Fruit fly (Drosophila melanogaster) whole organism, adult: Measurements from ENCODE around the gene CG6770.
A peak's percentile ranks its signal among the peaks of the same experiment; 100 is the strongest.

Experiments used
- CG11617 ChIP-seq: fragments of 200-800 bp; sonication (Bioruptor generic); optimal IDR thresholded peaks from 2 replicates; lab custom pipeline; 2017; ENCODE audit warnings: mild to moderate bottlenecking, missing biosample characterization, missing genetic modification reagents, missing genetic modification characterization
- CG12768 ChIP-seq: fragments of 200-800 bp; sonication (Bioruptor generic); optimal IDR thresholded peaks from 2 replicates; lab custom pipeline; 2017; ENCODE audit warnings: missing biosample characterization, missing genetic modification characterization, mild to moderate bottlenecking, moderate library complexity, missing genetic modification reagents
- CG14711 ChIP-seq: fragments of 200-800 bp; sonication (Bioruptor generic); optimal IDR thresholded peaks from 2 replicates; lab custom pipeline; 2018; ENCODE audit warnings: missing biosample characterization, mild to moderate bottlenecking, missing genetic modification characterization, moderate library complexity
- CG1620 ChIP-seq: fragments of 200-800 bp; sonication (Bioruptor generic); optimal IDR thresholded peaks from 2 replicates; lab custom pipeline; 2016; ENCODE audit warnings: missing biosample characterization, missing genetic modification characterization
- CG33017 ChIP-seq: fragments of 200-800 bp; sonication (Bioruptor generic); optimal IDR thresholded peaks from 2 replicates; lab custom pipeline; 2018; ENCODE audit warnings: missing biosample characterization, mild to moderate bottlenecking, missing genetic modification characterization, moderate library complexity
- CG5204 ChIP-seq: fragments of 200-800 bp; sonication (Bioruptor generic); optimal IDR thresholded peaks from 2 replicates; lab custom pipeline; 2016; ENCODE audit warnings: missing biosample characterization, missing genetic modification characterization
- CG7045 ChIP-seq: fragments of 200-800 bp; sonication (Bioruptor generic); optimal IDR thresholded peaks from 2 replicates; lab custom pipeline; 2017; ENCODE audit warnings: missing biosample characterization, mild to moderate bottlenecking, missing genetic modification characterization
- CG7101 ChIP-seq: fragments of 200-800 bp; sonication (Bioruptor generic); optimal IDR thresholded peaks from 2 replicates; lab custom pipeline; 2018; ENCODE audit warnings: missing biosample characterization, mild to moderate bottlenecking, missing genetic modification characterization, moderate library complexity
- Clk ChIP-seq: fragments of 200-800 bp; sonication (Bioruptor generic); optimal IDR thresholded peaks from 2 replicates; lab custom pipeline; 2017; ENCODE audit warnings: missing biosample characterization, missing genetic modification characterization
- Crg-1 ChIP-seq: fragments of 200-800 bp; sonication (Bioruptor generic); optimal IDR thresholded peaks from 2 replicates; lab custom pipeline; 2016; ENCODE audit warnings: missing biosample characterization, missing genetic modification characterization
- Hr96 ChIP-seq: fragments of 200-800 bp; sonication (Bioruptor generic); optimal IDR thresholded peaks from 2 replicates; lab custom pipeline; 2016; ENCODE audit warnings: missing biosample characterization, missing genetic modification characterization
- Mnt ChIP-seq: fragments of 200-800 bp; sonication (Bioruptor generic); optimal IDR thresholded peaks from 2 replicates; lab custom pipeline; 2016; ENCODE audit warnings: missing biosample characterization, mild to moderate bottlenecking, missing genetic modification characterization
- bab1 ChIP-seq: fragments of 200-800 bp; sonication (Bioruptor generic); optimal IDR thresholded peaks from 3 replicates; lab custom pipeline; 2019; ENCODE audit warnings: missing biosample characterization, mild to moderate bottlenecking, missing genetic modification characterization, moderate library complexity
- cic ChIP-seq: fragments of 200-800 bp; sonication (Bioruptor generic); optimal IDR thresholded peaks from 2 replicates; lab custom pipeline; 2017; ENCODE audit warnings: missing biosample characterization, mild to moderate bottlenecking, missing genetic modification characterization, moderate library complexity
- cnc ChIP-seq, 2 experiments: fragments of >200 bp; optimal IDR thresholded peaks; 2 replicates each; lab custom pipeline; 2017
- kay ChIP-seq: fragments of 200-800 bp; sonication (Bioruptor generic); peaks from one replicate; lab custom pipeline; 2016; ENCODE audit warnings: missing biosample characterization, missing genetic modification characterization, borderline replicate concordance
- ovo ChIP-seq: fragments of 200-800 bp; sonication (Bioruptor generic); optimal IDR thresholded peaks from 2 replicates; lab custom pipeline; 2016; ENCODE audit warnings: missing biosample characterization, missing genetic modification characterization
- pad ChIP-seq: fragments of 200-800 bp; sonication (Bioruptor generic); optimal IDR thresholded peaks from 3 replicates; lab custom pipeline; 2017; ENCODE audit warnings: missing biosample characterization, missing genetic modification characterization, mild to moderate bottlenecking, moderate library complexity, missing genetic modification reagents
- tj ChIP-seq: fragments of 200-800 bp; sonication (Bioruptor generic); optimal IDR thresholded peaks from 3 replicates; lab custom pipeline; 2017; ENCODE audit warnings: missing biosample characterization, mild to moderate bottlenecking, missing genetic modification characterization, moderate library complexity
- toe ChIP-seq: fragments of 200-800 bp; sonication (Bioruptor generic); optimal IDR thresholded peaks from 2 replicates; lab custom pipeline; 2016; ENCODE audit warnings: missing biosample characterization, missing genetic modification characterization

The CG6770 gene

dm6 chr2L:12053365-12053764 lies 7.4 kb upstream of the CG6770 start:
- TF ChIP-seq cic (GFP tag; lab: Kevin White, UChicago) (no peak), CG14711 (no peak), CG11617 (GFP tag; lab: Kevin White, UChicago) (no peak), Clk (no peak), CG12768 (GFP tag; lab: Kevin White, UChicago) (no peak), toe (GFP tag; lab: Kevin White, UChicago) (no peak)

- TF ChIP-seq Crg-1 = no peak
- no peak for TF ChIP-seq CG33017
- TF ChIP-seq bab1 (GFP tag; lab: Kevin White, UChicago) = no peak
- TF ChIP-seq CG11617 (GFP tag; lab: Kevin White, UChicago) = no peak
- no peak for TF ChIP-seq pad (GFP tag; lab: Kevin White, UChicago)
- no peak for TF ChIP-seq cnc (optimal IDR thresholded peaks at IDR 0.05; lab: Kevin White, UChicago)
- TF ChIP-seq CG7045 (GFP tag; lab: Kevin White, UChicago) = no peak
- no peak for TF ChIP-seq Clk
- TF ChIP-seq Hr96 (GFP tag; lab: Kevin White, UChicago) = no peak
- no peak for TF ChIP-seq kay
- no peak for TF ChIP-seq cic (GFP tag; lab: Kevin White, UChicago)
- TF ChIP-seq tj (GFP tag; lab: Kevin White, UChicago) = no peak
- no peak for TF ChIP-seq ovo (GFP tag; lab: Kevin White, UChicago)
- TF ChIP-seq Mnt (GFP tag; lab: Kevin White, UChicago) = no peak
Measured at dm6 chr2L:12049133-12049532, 3.2 kb upstream of the CG6770 start, which contains the start of gene PLCXD. PLCXD (plus strand) TSS chr2L:12049418.

dm6 chr2L:12048723-12049122 lies 2.8 kb upstream of the CG6770 start, which contains the start of gene Plzf:
Plzf (minus strand) TSS chr2L:12048918.
- TF ChIP-seq CG33017 (no peak), CG5204 (GFP tag; lab: Kevin White, UChicago) (no peak), toe (GFP tag; lab: Kevin White, UChicago) (no peak), CG14711 (no peak)

- TF ChIP-seq bab1 (GFP tag; lab: Kevin White, UChicago) (no peak), tj (GFP tag; lab: Kevin White, UChicago) (no peak), CG7045 (GFP tag; lab: Kevin White, UChicago) (no peak), Crg-1 (no peak), CG1620 (GFP tag; lab: Kevin White, UChicago) (no peak), Clk (no peak), kay (no peak), Hr96 (GFP tag; lab: Kevin White, UChicago) (no peak), CG11617 (GFP tag; lab: Kevin White, UChicago) (no peak)
Measured at dm6 chr2L:12046856-12047230, 925 bp upstream of the CG6770 start.

dm6 chr2L:12045578-12045940 lies 359 bp downstream of the CG6770 start:
- TF ChIP-seq cnc (optimal IDR thresholded peaks at IDR 0.05; lab: Kevin White, UChicago) (peak in 1 of 2 experiments; percentile 48), pad (GFP tag; lab: Kevin White, UChicago) (peak; percentile 81), bab1 (GFP tag; lab: Kevin White, UChicago) (no peak)

- TF ChIP-seq CG1620 (GFP tag; lab: Kevin White, UChicago) = peak; percentile 71
- TF ChIP-seq CG33017 = peak; percentile 88
- TF ChIP-seq CG7045 (GFP tag; lab: Kevin White, UChicago) = peak; percentile 83
- TF ChIP-seq bab1 (GFP tag; lab: Kevin White, UChicago) = peak; percentile 93
- peak; percentile 95 for TF ChIP-seq CG11617 (GFP tag; lab: Kevin White, UChicago)
- peak; percentile 60 for TF ChIP-seq toe (GFP tag; lab: Kevin White, UChicago)
- TF ChIP-seq cic (GFP tag; lab: Kevin White, UChicago) = peak; percentile 87
- peak; percentile 69 for TF ChIP-seq pad (GFP tag; lab: Kevin White, UChicago)
- peak; percentile 92 for TF ChIP-seq Crg-1
- peak; percentile 87 for TF ChIP-seq CG14711
- peak; percentile 61 for TF ChIP-seq Hr96 (GFP tag; lab: Kevin White, UChicago)
- peak; percentile 96 for TF ChIP-seq kay
- TF ChIP-seq CG5204 (GFP tag; lab: Kevin White, UChicago) = peak; percentile 79
- peak; percentile 78 for TF ChIP-seq Mnt (GFP tag; lab: Kevin White, UChicago)
- peak; percentile 56 for TF ChIP-seq Clk
- TF ChIP-seq cnc (optimal IDR thresholded peaks at IDR 0.05; lab: Kevin White, UChicago) = no peak
- TF ChIP-seq tj (GFP tag; lab: Kevin White, UChicago) = peak; percentile 81
- peak; percentile 96 for TF ChIP-seq CG7101 (tag; lab: Kevin White, UChicago)
- peak; percentile 73 for TF ChIP-seq ovo (GFP tag; lab: Kevin White, UChicago)
- TF ChIP-seq CG12768 (GFP tag; lab: Kevin White, UChicago) = peak; percentile 90
Measured at dm6 chr2L:12044613-12045350, 1.1 kb downstream of the CG6770 start, which contains the start of gene CG6785. CG6785 (minus strand) TSS chr2L:12045200.

dm6 chr2L:12040510-12040909 lies 5.4 kb downstream of the CG6770 start, which contains the start of gene CG6766:
CG6766 (minus strand) TSS chr2L:12040689.
- TF ChIP-seq CG5204 (GFP tag; lab: Kevin White, UChicago) (no peak), CG7101 (tag; lab: Kevin White, UChicago) (no peak), Hr96 (GFP tag; lab: Kevin White, UChicago) (no peak), CG14711 (no peak), Crg-1 (no peak), ovo (GFP tag; lab: Kevin White, UChicago) (no peak), tj (GFP tag; lab: Kevin White, UChicago) (peak; percentile 18), kay (no peak), Mnt (GFP tag; lab: Kevin White, UChicago) (no peak), bab1 (GFP tag; lab: Kevin White, UChicago) (peak; percentile 51), CG33017 (no peak)
